Fruit fly (Drosophila melanogaster) whole organism, wandering third instar larva: ENCODE data around the gene Cfp1.

ENCODE experiments used
- Hr83 ChIP-seq: fragments of 200-300 bp; sonication (Bioruptor generic); optimal IDR thresholded peaks from 2 replicates; lab custom pipeline; 2016; ENCODE audit warnings: missing biosample characterization, mild to moderate bottlenecking, missing genetic modification characterization, moderate library complexity; ENCODE audit not compliant: poor library complexity, severe bottlenecking
- brk ChIP-seq: fragments of 200-800 bp; sonication (Bioruptor generic); optimal IDR thresholded peaks from 2 replicates; lab custom pipeline; 2016; ENCODE audit warnings: missing biosample characterization, mild to moderate bottlenecking, missing genetic modification characterization
- fru ChIP-seq: fragments of 200-800 bp; sonication (Bioruptor generic); optimal IDR thresholded peaks from 3 replicates; lab custom pipeline; 2016; ENCODE audit warnings: missing biosample characterization, mild to moderate bottlenecking, missing genetic modification characterization
- psq ChIP-seq: fragments of 200-800 bp; sonication (Bioruptor generic); optimal IDR thresholded peaks from 3 replicates; lab custom pipeline; 2017; ENCODE audit warnings: missing biosample characterization, mild to moderate bottlenecking, missing genetic modification characterization, moderate library complexity
- tai ChIP-seq: sonication (Bioruptor generic); optimal IDR thresholded peaks from 2 replicates; lab custom pipeline; 2016; ENCODE audit warnings: missing biosample characterization, missing genetic modification characterization

- TF ChIP-seq tai (GFP tag; lab: Kevin White, UChicago) = peak; percentile 13
- TF ChIP-seq Hr83 (GFP tag; lab: Kevin White, UChicago) = no peak
- peak; percentile 26 for TF ChIP-seq fru (GFP tag; lab: Kevin White, UChicago)
- TF ChIP-seq psq = peak; percentile 1
- no peak for TF ChIP-seq brk (GFP tag; lab: Kevin White, UChicago)
These were observed 25.1 kb upstream of the Cfp1 start for dm6 chrX:9297661-9298433.
